Worm (Caenorhabditis elegans) whole organism, L2 larva: ENCODE data around the gene sluh-7.
A peak's percentile ranks its signal among the peaks of the same experiment; 100 is the strongest.

Experiments used
- C34F6.9 ChIP-seq: fragments of 150-350 bp; optimal IDR thresholded peaks from 2 replicates; lab custom pipeline; 2014; ENCODE audit warnings: missing biosample characterization, missing genetic modification characterization
- F13H6.1 ChIP-seq: sonication (generic microtip); optimal IDR thresholded peaks from 2 replicates; lab custom pipeline; 2016; ENCODE audit warnings: missing genetic modification characterization, missing compliant biosample characterization
- R02D3.7 ChIP-seq: fragments of 150-350 bp; optimal IDR thresholded peaks from 2 replicates; lab custom pipeline; 2014; ENCODE audit warnings: missing biosample characterization, missing genetic modification characterization
- Y55F3AM.14 ChIP-seq: fragments of 200-800 bp; sonication (Bioruptor generic); optimal IDR thresholded peaks from 2 replicates; lab custom pipeline; 2018; ENCODE audit warnings: mild to moderate bottlenecking, missing genetic modification characterization, missing compliant biosample characterization
- ZK546.5 ChIP-seq: sonication (generic microtip); optimal IDR thresholded peaks from 2 replicates; lab custom pipeline; 2017; ENCODE audit warnings: missing biosample characterization, missing genetic modification characterization
- alr-1 ChIP-seq: fragments of 150-350 bp; optimal IDR thresholded peaks from 2 replicates; lab custom pipeline; 2014; ENCODE audit warnings: missing biosample characterization, missing genetic modification characterization
- aly-2 ChIP-seq: fragments of 150-350 bp; optimal IDR thresholded peaks from 2 replicates; lab custom pipeline; 2014; ENCODE audit warnings: missing biosample characterization, missing genetic modification characterization
- ama-1 ChIP-seq: fragments of 150-350 bp; optimal IDR thresholded peaks from 2 replicates; lab custom pipeline; 2018; ENCODE audit warnings: inconsistent platforms
- blmp-1 ChIP-seq: sonication (generic microtip); optimal IDR thresholded peaks from 2 replicates; lab custom pipeline; 2017; ENCODE audit warnings: missing genetic modification characterization, mild to moderate bottlenecking, missing compliant biosample characterization, antibody characterized with exemption, moderate library complexity; ENCODE audit not compliant: insufficient read depth
- ceh-16 ChIP-seq: fragments of 150-350 bp; optimal IDR thresholded peaks from 2 replicates; lab custom pipeline; 2014; ENCODE audit warnings: missing biosample characterization, missing genetic modification characterization
- ceh-82 ChIP-seq: fragments of 150-350 bp; optimal IDR thresholded peaks from 2 replicates; lab custom pipeline; 2014; ENCODE audit warnings: missing biosample characterization, missing genetic modification characterization
- crh-2 ChIP-seq: sonication (generic microtip); optimal IDR thresholded peaks from 2 replicates; lab custom pipeline; 2017; ENCODE audit warnings: missing biosample characterization, missing genetic modification characterization
- dmd-4 ChIP-seq: sonication (generic microtip); optimal IDR thresholded peaks from 2 replicates; lab custom pipeline; 2017; ENCODE audit warnings: missing biosample characterization, missing genetic modification characterization
- egl-27 ChIP-seq: sonication (generic microtip); optimal IDR thresholded peaks from 3 replicates; lab custom pipeline; 2017; ENCODE audit warnings: missing biosample characterization, missing genetic modification reagents, missing genetic modification characterization
- elt-1 ChIP-seq: fragments of 150-350 bp; optimal IDR thresholded peaks from 2 replicates; lab custom pipeline; 2014; ENCODE audit warnings: missing biosample characterization, missing genetic modification characterization
- elt-3 ChIP-seq: sonication (generic microtip); optimal IDR thresholded peaks from 2 replicates; lab custom pipeline; 2017; ENCODE audit warnings: missing biosample characterization, missing genetic modification characterization
- fos-1 ChIP-seq: fragments of 150-350 bp; optimal IDR thresholded peaks from 2 replicates; lab custom pipeline; 2014; ENCODE audit warnings: missing biosample characterization, missing genetic modification characterization
- gmeb-1 ChIP-seq: fragments of 150-350 bp; optimal IDR thresholded peaks from 2 replicates; lab custom pipeline; 2014; ENCODE audit warnings: missing biosample characterization, missing genetic modification characterization
- lin-11 ChIP-seq: fragments of 150-350 bp; sonication (generic microtip); optimal IDR thresholded peaks from 2 replicates; lab custom pipeline; 2014; ENCODE audit warnings: missing biosample characterization, missing genetic modification characterization, inconsistent platforms, mixed read lengths
- lin-13 ChIP-seq: fragments of 150-350 bp; optimal IDR thresholded peaks from 2 replicates; lab custom pipeline; 2014; ENCODE audit warnings: missing biosample characterization, missing genetic modification reagents, missing genetic modification characterization
- lin-39 ChIP-seq: fragments of 150-350 bp; optimal IDR thresholded peaks from 2 replicates; lab custom pipeline; 2014; ENCODE audit warnings: missing biosample characterization, missing genetic modification reagents, missing genetic modification characterization
- lsy-2 ChIP-seq, 2 experiments: fragments of 150-350 bp in 1 of 2; sonication (generic microtip) in 1 of 2; optimal IDR thresholded peaks; 2 replicates each; lab custom pipeline; 2014 to 2017; ENCODE audit warnings: missing biosample characterization in 2 of 2, missing genetic modification characterization in 2 of 2
- mab-5 ChIP-seq: fragments of 150-350 bp; optimal IDR thresholded peaks from 2 replicates; lab custom pipeline; 2014; ENCODE audit warnings: missing biosample characterization, missing genetic modification characterization
- mbf-1 ChIP-seq: sonication (generic microtip); optimal IDR thresholded peaks from 2 replicates; lab custom pipeline; 2017; ENCODE audit warnings: missing biosample characterization, missing genetic modification characterization
- mdl-1 ChIP-seq, 2 experiments: fragments of 150-350 bp in 1 of 2; sonication (generic microtip) in 1 of 2; optimal IDR thresholded peaks; 2 replicates each; lab custom pipeline; 2017; ENCODE audit warnings: missing biosample characterization in 2 of 2, missing genetic modification characterization in 2 of 2
- nhr-11 ChIP-seq: fragments of 150-350 bp; optimal IDR thresholded peaks from 2 replicates; lab custom pipeline; 2014; ENCODE audit warnings: missing biosample characterization, missing genetic modification characterization
- nhr-12 ChIP-seq: fragments of 150-350 bp; optimal IDR thresholded peaks from 2 replicates; lab custom pipeline; 2014; ENCODE audit warnings: missing biosample characterization, missing genetic modification characterization
- nhr-129 ChIP-seq: fragments of 150-350 bp; optimal IDR thresholded peaks from 2 replicates; lab custom pipeline; 2014; ENCODE audit warnings: missing biosample characterization, missing genetic modification characterization
- nhr-21 ChIP-seq: fragments of 150-350 bp; optimal IDR thresholded peaks from 2 replicates; lab custom pipeline; 2014; ENCODE audit warnings: missing biosample characterization, missing genetic modification characterization
- nhr-23 ChIP-seq: fragments of 150-350 bp; optimal IDR thresholded peaks from 2 replicates; lab custom pipeline; 2014; ENCODE audit warnings: missing biosample characterization, missing genetic modification reagents, missing genetic modification characterization
- nhr-237 ChIP-seq: fragments of 150-350 bp; optimal IDR thresholded peaks from 2 replicates; lab custom pipeline; 2014; ENCODE audit warnings: missing biosample characterization, missing genetic modification characterization
- nhr-25 ChIP-seq: fragments of 150-350 bp; sonication (generic microtip); optimal IDR thresholded peaks from 3 replicates; lab custom pipeline; 2014; ENCODE audit warnings: missing biosample characterization, missing genetic modification characterization
- nhr-6 ChIP-seq: fragments of 150-350 bp; optimal IDR thresholded peaks from 2 replicates; lab custom pipeline; 2014; ENCODE audit warnings: missing biosample characterization, missing genetic modification characterization
- nhr-77 ChIP-seq: fragments of 150-350 bp; optimal IDR thresholded peaks from 2 replicates; lab custom pipeline; 2014; ENCODE audit warnings: missing biosample characterization, missing genetic modification characterization
- peb-1 ChIP-seq: fragments of 150-350 bp; optimal IDR thresholded peaks from 2 replicates; lab custom pipeline; 2014; ENCODE audit warnings: missing biosample characterization, missing genetic modification characterization
- sem-4 ChIP-seq: fragments of 150-350 bp; optimal IDR thresholded peaks from 2 replicates; lab custom pipeline; 2014; ENCODE audit warnings: missing biosample characterization, missing genetic modification reagents, missing genetic modification characterization
- skn-1 ChIP-seq: sonication (generic microtip); optimal IDR thresholded peaks from 2 replicates; lab custom pipeline; 2017; ENCODE audit warnings: missing biosample characterization, missing genetic modification characterization
- sma-3 ChIP-seq: sonication (generic microtip); optimal IDR thresholded peaks from 2 replicates; lab custom pipeline; 2016; ENCODE audit warnings: missing genetic modification reagents, missing genetic modification characterization, missing compliant biosample characterization
- sma-9 ChIP-seq, 2 experiments: fragments of 150-350 bp in 1 of 2; sonication (generic microtip) in 1 of 2; optimal IDR thresholded peaks; 2 replicates each; lab custom pipeline; 2014 to 2016; ENCODE audit warnings: missing genetic modification characterization in 2 of 2, mild to moderate bottlenecking in 1 of 2, missing biosample characterization in 1 of 2, missing compliant biosample characterization in 1 of 2, missing genetic modification reagents in 1 of 2, moderate library complexity in 1 of 2
- snpc-4 ChIP-seq: fragments of 150-350 bp; optimal IDR thresholded peaks from 2 replicates; lab custom pipeline; 2014; ENCODE audit warnings: missing biosample characterization, missing genetic modification characterization
- unc-39 ChIP-seq: fragments of 150-350 bp; optimal IDR thresholded peaks from 2 replicates; lab custom pipeline; 2014; ENCODE audit warnings: missing biosample characterization, missing genetic modification characterization
- unc-55 ChIP-seq: fragments of 150-350 bp; sonication (generic microtip); optimal IDR thresholded peaks from 3 replicates; lab custom pipeline; 2014; ENCODE audit warnings: missing biosample characterization, missing genetic modification reagents, missing genetic modification characterization
- unc-62 ChIP-seq: fragments of 150-350 bp; optimal IDR thresholded peaks from 2 replicates; lab custom pipeline; 2014; ENCODE audit warnings: missing biosample characterization, missing genetic modification reagents, missing genetic modification characterization
- zag-1 ChIP-seq: fragments of 150-350 bp; optimal IDR thresholded peaks from 2 replicates; lab custom pipeline; 2014; ENCODE audit warnings: missing biosample characterization, missing genetic modification characterization
- ztf-1 ChIP-seq: fragments of 200-800 bp; sonication (Bioruptor generic); conservative IDR thresholded peaks from 2 replicates; pipeline ENCODE4 v1.3.6; 2022; ENCODE audit warnings: missing genetic modification characterization, missing compliant biosample characterization
- ztf-11 ChIP-seq: sonication (generic microtip); optimal IDR thresholded peaks from 2 replicates; lab custom pipeline; 2017; ENCODE audit warnings: missing biosample characterization, missing genetic modification characterization
- ztf-4 ChIP-seq: fragments of 150-350 bp; optimal IDR thresholded peaks from 2 replicates; lab custom pipeline; 2014; ENCODE audit warnings: missing biosample characterization, missing genetic modification characterization

Gene sluh-7

DNA sequence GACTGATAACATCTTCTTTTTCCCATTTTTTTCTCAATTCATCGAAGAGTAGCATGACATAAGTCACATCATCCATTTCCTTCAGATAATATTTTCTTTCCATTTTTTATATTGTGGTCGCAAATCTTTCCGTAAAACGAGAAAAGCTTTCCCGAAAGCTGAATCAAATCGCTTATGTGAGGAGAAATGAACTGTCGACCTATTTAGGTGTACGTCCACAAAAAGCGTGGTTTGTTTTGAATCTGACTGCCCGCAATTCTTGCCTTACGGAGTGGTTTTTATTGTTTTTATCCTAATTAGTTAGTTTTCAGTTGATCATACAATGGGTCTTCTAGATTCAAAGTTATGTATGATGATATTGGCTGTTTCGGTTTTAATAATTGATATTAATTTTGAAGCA, 2.6 kb upstream of the sluh-7 start, which contains the start of gene ttll-15:
TSS of gene ttll-15 (plus strand) at position 301 of the 400 bp plus-strand sequence.
- TF ChIP-seq mab-5 (no peak), unc-39 (tag; lab: Kevin White, UChicago) (no peak), C34F6.9 (tag; lab: Kevin White, UChicago) (no peak), elt-1 (no peak), skn-1 (no peak), ama-1 (lab: Kevin White, UChicago) (no peak), fos-1 (tag; lab: Kevin White, UChicago) (no peak), elt-3 (no peak)

DNA sequence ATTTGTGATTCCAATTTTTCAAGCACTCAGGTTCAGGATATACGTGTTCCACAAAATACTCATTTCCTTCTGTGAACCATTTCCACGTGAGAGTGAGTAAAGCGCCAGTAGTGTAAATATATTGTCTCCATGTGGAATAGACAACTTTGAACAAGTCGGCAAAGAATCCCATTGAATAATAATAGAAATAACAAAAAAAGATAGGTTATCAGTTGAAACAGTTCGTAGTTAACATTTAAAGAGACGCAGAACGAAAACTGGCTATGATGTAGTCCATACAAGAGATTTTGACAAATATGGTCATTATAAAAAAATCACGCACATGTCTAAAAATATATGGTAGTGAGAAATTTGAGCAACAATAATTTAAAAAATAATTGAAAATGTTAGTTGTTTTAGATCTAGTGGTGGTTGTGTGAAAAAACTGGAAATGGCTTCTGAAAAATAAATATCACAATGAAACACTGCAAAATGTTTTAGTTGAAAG, 1.9 kb upstream of the sluh-7 start, which contains the start of gene ceeh-2:
TSS of gene ceeh-2 (minus strand) at position 437 of the 487 bp plus-strand sequence.
- TF ChIP-seq unc-62 (GFP tag; lab: Kevin White, UChicago) (no peak), fos-1 (tag; lab: Kevin White, UChicago) (peak; percentile 6), ceh-82 (tag; lab: Kevin White, UChicago) (no peak), unc-55 (no peak), mdl-1 (tag; optimal IDR thresholded peaks at IDR 0.05; lab: Kevin White, UChicago) (no peak), sma-9 (GFP tag; optimal IDR thresholded peaks at IDR 0.05; lab: Kevin White, UChicago) (peak; percentile 17), sma-9 (tag; optimal IDR thresholded peaks at IDR 0.05; lab: Kevin White, UChicago) (no peak), peb-1 (tag; lab: Kevin White, UChicago) (no peak)

DNA sequence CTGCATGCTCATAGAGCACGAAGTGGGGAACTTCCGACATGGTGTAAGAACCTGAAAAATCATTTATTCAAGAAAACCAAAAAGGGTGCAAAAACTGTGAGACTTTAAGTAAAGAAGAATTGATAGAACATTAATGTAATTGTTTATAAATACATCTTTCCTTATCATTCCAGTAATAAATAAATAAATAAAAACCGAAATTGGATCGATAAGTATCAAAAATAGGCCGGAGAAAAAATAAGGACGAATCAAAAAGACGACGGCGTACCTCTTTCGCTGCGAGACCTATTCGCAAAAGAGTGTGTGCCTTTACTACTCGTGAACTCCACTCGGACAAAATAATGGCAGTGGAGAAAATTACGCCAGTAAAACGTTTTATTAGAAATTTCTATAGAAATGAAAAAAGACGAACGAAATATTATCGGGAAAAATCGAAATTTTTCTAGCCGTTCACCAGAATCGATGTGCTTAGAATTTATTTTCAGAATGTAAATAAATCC, 2.6 kb downstream of the sluh-7 start, which contains the start of gene nol-56:
TSS of gene nol-56 (minus strand) at position 51 of the 500 bp plus-strand sequence.
- TF ChIP-seq sma-3 (peak; percentile 81), ceh-82 (tag; lab: Kevin White, UChicago) (no peak), nhr-12 (no peak), C34F6.9 (tag; lab: Kevin White, UChicago) (peak; percentile 91), fos-1 (tag; lab: Kevin White, UChicago) (peak; percentile 60), ceh-16 (tag; lab: Kevin White, UChicago) (no peak), alr-1 (tag; lab: Kevin White, UChicago) (peak; percentile 15), lsy-2 (tag; optimal IDR thresholded peaks at IDR 0.05; lab: Kevin White, UChicago) (peak; percentile 66 to 93), mdl-1 (tag; optimal IDR thresholded peaks at IDR 0.05; lab: Kevin White, UChicago) (no peak), snpc-4 (tag; lab: Kevin White, UChicago) (peak; percentile 70), lin-11 (tag; lab: Kevin White, UChicago) (peak; percentile 69), ztf-11 (no peak), blmp-1 (peak; percentile 26), nhr-237 (tag; lab: Kevin White, UChicago) (no peak), dmd-4 (tag; lab: Kevin White, UChicago) (no peak), unc-62 (GFP tag; lab: Kevin White, UChicago) (no peak), mab-5 (peak; percentile 83), elt-3 (no peak), elt-1 (no peak), R02D3.7 (tag; lab: Kevin White, UChicago) (no peak), Y55F3AM.14 (no peak), nhr-25 (tag; lab: Kevin White, UChicago) (peak; percentile 85), F13H6.1 (tag; lab: Kevin White, UChicago) (peak; percentile 72), lin-13 (GFP tag; lab: Kevin White, UChicago) (peak; percentile 76), skn-1 (no peak), nhr-11 (no peak), aly-2 (tag; lab: Kevin White, UChicago) (no peak), ztf-1 (GFP tag; lab: Robert Waterston, UW) (no peak), crh-2 (tag; lab: Kevin White, UChicago) (peak; percentile 90), ztf-4 (tag; lab: Kevin White, UChicago) (peak; percentile 51), zag-1 (peak; percentile 6), nhr-21 (tag; lab: Kevin White, UChicago) (peak; percentile 67), nhr-6 (peak; percentile 59), unc-55 (peak; percentile 91), nhr-23 (tag; lab: Kevin White, UChicago) (no peak), egl-27 (tag; lab: Kevin White, UChicago) (no peak), lin-39 (tag; lab: Kevin White, UChicago) (no peak), sma-9 (GFP tag; optimal IDR thresholded peaks at IDR 0.05; lab: Kevin White, UChicago) (peak; percentile 79), sma-9 (tag; optimal IDR thresholded peaks at IDR 0.05; lab: Kevin White, UChicago) (no peak), sem-4 (tag; lab: Kevin White, UChicago) (peak; percentile 78), ama-1 (lab: Kevin White, UChicago) (peak; percentile 27), gmeb-1 (tag; lab: Kevin White, UChicago) (peak; percentile 85), nhr-129 (peak; percentile 77), mbf-1 (tag; lab: Kevin White, UChicago) (no peak), nhr-77 (tag; lab: Kevin White, UChicago) (peak; percentile 10), unc-39 (tag; lab: Kevin White, UChicago) (no peak), peb-1 (tag; lab: Kevin White, UChicago) (no peak), ZK546.5 (peak; percentile 41)
